Worm (Caenorhabditis elegans): ENCODE data around the gene pyp-1.

Gene pyp-1

ce11 chrIV:10026129-10026528 is 27.4 kb upstream of the pyp-1 start:
- no peak for TF ChIP-seq pha-4 (tag; optimal IDR thresholded peaks at IDR 0.05)
- TF ChIP-seq jun-1 (tag; optimal IDR thresholded peaks at IDR 0.05): no peak
- no peak for TF ChIP-seq nhr-12 (tag; optimal IDR thresholded peaks at IDR 0.05)
- TF ChIP-seq nhr-23 (tag; optimal IDR thresholded peaks at IDR 0.05): no peak
- no peak for TF ChIP-seq fos-1 (tag; optimal IDR thresholded peaks at IDR 0.05)
- no peak for TF ChIP-seq unc-62 (GFP tag; optimal IDR thresholded peaks at IDR 0.05)
- no peak for TF ChIP-seq ztf-11 (tag; optimal IDR thresholded peaks at IDR 0.05)
- no peak for TF ChIP-seq elt-2 (tag; optimal IDR thresholded peaks at IDR 0.05)
- TF ChIP-seq nhr-67 (tag; optimal IDR thresholded peaks at IDR 0.05): no peak
- TF ChIP-seq fkh-10 (GFP tag; optimal IDR thresholded peaks at IDR 0.05): no peak
- no peak for TF ChIP-seq nhr-77 (tag; optimal IDR thresholded peaks at IDR 0.05)

- TF ChIP-seq nhr-76 (tag; optimal IDR thresholded peaks at IDR 0.05): no peak
- TF ChIP-seq R02D3.7 (tag; optimal IDR thresholded peaks at IDR 0.05): no peak
- no peak for TF ChIP-seq mml-1 (tag; optimal IDR thresholded peaks at IDR 0.05)
- TF ChIP-seq nfya-1 (tag; optimal IDR thresholded peaks at IDR 0.05; ENCODE audit: insufficient read depth): no peak
- TF ChIP-seq mdl-1 (tag; optimal IDR thresholded peaks at IDR 0.05): no peak
- no peak for TF ChIP-seq elt-1 (tag; optimal IDR thresholded peaks at IDR 0.05)
- TF ChIP-seq nhr-23 (tag; optimal IDR thresholded peaks at IDR 0.05): no peak
- TF ChIP-seq nhr-237 (tag; optimal IDR thresholded peaks at IDR 0.05): no peak
Measured at ce11 chrIV:10022991-10023390, 24.3 kb upstream of the pyp-1 start, which contains the start of gene F44D12.8. Gene F44D12.8, plus strand, starts transcription at chrIV:10023291.

ce11 chrIV:10021283-10021682 is 22.6 kb upstream of the pyp-1 start, which contains the start of gene F44D12.19:
Gene F44D12.19, plus strand, starts transcription at chrIV:10021583.
- TF ChIP-seq elt-2 (tag; optimal IDR thresholded peaks at IDR 0.05) (no peak), lin-39 (tag; optimal IDR thresholded peaks at IDR 0.05) (no peak), ceh-16 (tag; optimal IDR thresholded peaks at IDR 0.05) (no peak), R02D3.7 (tag; optimal IDR thresholded peaks at IDR 0.05) (no peak), snpc-4 (tag; optimal IDR thresholded peaks at IDR 0.05) (no peak), nhr-67 (tag; optimal IDR thresholded peaks at IDR 0.05) (no peak), nhr-28 (tag; optimal IDR thresholded peaks at IDR 0.05) (no peak), nhr-43 (tag; optimal IDR thresholded peaks at IDR 0.05; ENCODE audit: poor library complexity, severe bottlenecking) (no peak), sea-2 (GFP tag; optimal IDR thresholded peaks at IDR 0.05) (no peak), nhr-77 (tag; optimal IDR thresholded peaks at IDR 0.05) (no peak), ceh-9 (tag; optimal IDR thresholded peaks at IDR 0.05) (no peak)

ce11 chrIV:10017633-10018032 is 18.9 kb upstream of the pyp-1 start, which contains the start of gene F44D12.2:
Gene F44D12.2, minus strand, starts transcription at chrIV:10017733.
- TF ChIP-seq pha-4 (tag; optimal IDR thresholded peaks at IDR 0.05): peak; percentile 22
- no peak for TF ChIP-seq nhr-12 (tag; optimal IDR thresholded peaks at IDR 0.05)
- peak; percentile 1 for TF ChIP-seq pqm-1 (tag; optimal IDR thresholded peaks at IDR 0.05)

ce11 chrIV:10016977-10017376 is 18.3 kb upstream of the pyp-1 start, which contains the start of gene ent-7:
Gene ent-7, plus strand, starts transcription at chrIV:10017277.
- TF ChIP-seq lin-39 (tag; optimal IDR thresholded peaks at IDR 0.05) (no peak), nhr-67 (tag; optimal IDR thresholded peaks at IDR 0.05) (no peak), elt-3 (tag; optimal IDR thresholded peaks at IDR 0.05) (no peak), fos-1 (tag; optimal IDR thresholded peaks at IDR 0.05) (no peak), elt-1 (tag; optimal IDR thresholded peaks at IDR 0.05) (no peak), lin-15B (tag; optimal IDR thresholded peaks at IDR 0.05) (no peak), sea-2 (GFP tag; optimal IDR thresholded peaks at IDR 0.05) (no peak), R02D3.7 (tag; optimal IDR thresholded peaks at IDR 0.05) (no peak), snpc-4 (tag; optimal IDR thresholded peaks at IDR 0.05) (no peak), fkh-10 (GFP tag; optimal IDR thresholded peaks at IDR 0.05) (no peak), ceh-16 (tag; optimal IDR thresholded peaks at IDR 0.05) (no peak)

- TF ChIP-seq eor-1 (tag; optimal IDR thresholded peaks at IDR 0.05) (no peak), nhr-23 (tag; optimal IDR thresholded peaks at IDR 0.05) (peak; percentile 61)
Measured at ce11 chrIV:10009536-10009935, 10.8 kb upstream of the pyp-1 start, which contains the start of gene magu-4. Gene magu-4, plus strand, starts transcription at chrIV:10009753.

- peak; percentile 41 for TF ChIP-seq nhr-43 (tag; optimal IDR thresholded peaks at IDR 0.05; ENCODE audit: poor library complexity, severe bottlenecking)
- peak; percentile 63 for TF ChIP-seq pha-4 (tag; optimal IDR thresholded peaks at IDR 0.05)
- TF ChIP-seq nhr-23 (tag; optimal IDR thresholded peaks at IDR 0.05): peak; percentile 91
- TF ChIP-seq hmg-11 (tag; optimal IDR thresholded peaks at IDR 0.05): peak; percentile 22
- no peak for TF ChIP-seq nhr-76 (tag; optimal IDR thresholded peaks at IDR 0.05)
- TF ChIP-seq nhr-25 (tag; optimal IDR thresholded peaks at IDR 0.05): peak; percentile 78
- TF ChIP-seq nhr-11 (tag; optimal IDR thresholded peaks at IDR 0.05): no peak
- TF ChIP-seq ZK546.5 (tag; optimal IDR thresholded peaks at IDR 0.05): no peak
- TF ChIP-seq nhr-28 (tag; optimal IDR thresholded peaks at IDR 0.05): no peak
- TF ChIP-seq nhr-237 (tag; optimal IDR thresholded peaks at IDR 0.05): no peak
- TF ChIP-seq nhr-77 (tag; optimal IDR thresholded peaks at IDR 0.05): no peak
Measured at ce11 chrIV:10007758-10008157, 9.0 kb upstream of the pyp-1 start.

All from whole organism, L3 larva.